Fruit fly (Drosophila melanogaster): Measurements from ENCODE around the gene CG15390.

DNA sequence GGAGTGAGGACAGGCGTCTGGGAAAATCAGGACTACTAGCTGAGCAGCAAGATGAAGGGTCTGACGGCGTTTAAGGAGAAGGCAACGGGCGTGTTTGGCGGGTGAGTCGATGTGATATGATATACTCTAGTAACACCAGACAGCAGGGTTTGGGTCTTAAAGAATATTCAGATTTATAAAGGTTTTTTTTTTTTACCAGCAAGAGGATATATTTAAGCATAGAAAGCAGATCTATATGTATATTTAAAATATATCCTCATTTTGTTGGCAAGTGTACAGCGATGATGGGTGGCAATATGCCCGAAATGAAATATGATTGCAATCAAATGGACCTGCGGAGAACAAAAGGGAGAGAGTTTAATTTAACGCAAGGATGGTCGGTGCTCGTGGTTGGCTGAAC lies 27.7 kb downstream of the CG15390 start:
- TF ChIP-seq cic (GFP tag; optimal IDR thresholded peaks at IDR 0.05), result no peak
- no peak for TF ChIP-seq pad (GFP tag; optimal IDR thresholded peaks at IDR 0.05)
- TF ChIP-seq CG1620 (GFP tag; optimal IDR thresholded peaks at IDR 0.05), result no peak
- no peak for TF ChIP-seq bab1 (GFP tag; optimal IDR thresholded peaks at IDR 0.05)
- no peak for TF ChIP-seq kay (GFP tag; ENCODE audit: borderline replicate concordance)
- TF ChIP-seq tj (GFP tag; optimal IDR thresholded peaks at IDR 0.05), result no peak
- TF ChIP-seq Crg-1 (GFP tag; optimal IDR thresholded peaks at IDR 0.05), result no peak
- no peak for TF ChIP-seq CG7101 (tag; optimal IDR thresholded peaks at IDR 0.05)
- TF ChIP-seq ovo (GFP tag; optimal IDR thresholded peaks at IDR 0.05), result no peak
- no peak for TF ChIP-seq Clk (GFP tag; optimal IDR thresholded peaks at IDR 0.05)
